Fruit fly (Drosophila melanogaster) whole organism, embryonic: ENCODE measurements around the gene Gycbeta100B.

Experiments
- Antp ChIP-seq: fragments of 200-800 bp; sonication (Bioruptor generic); optimal IDR thresholded peaks from 3 replicates; lab custom pipeline; 2016; ENCODE audit warnings: missing biosample characterization, missing genetic modification characterization
- Bdp1 ChIP-seq: fragments of 200-800 bp; sonication (Bioruptor generic); optimal IDR thresholded peaks from 3 replicates; lab custom pipeline; 2016; ENCODE audit warnings: missing biosample characterization, missing genetic modification characterization
- Blimp-1 ChIP-seq: fragments of 200-800 bp; sonication (Bioruptor generic); optimal IDR thresholded peaks from 3 replicates; lab custom pipeline; 2018; ENCODE audit warnings: missing biosample characterization, missing genetic modification characterization, mild to moderate bottlenecking, moderate library complexity, missing genetic modification reagents
- CG10267 ChIP-seq: fragments of 200-800 bp; sonication (Bioruptor generic); optimal IDR thresholded peaks from 2 replicates; lab custom pipeline; 2018; ENCODE audit warnings: missing biosample characterization, mild to moderate bottlenecking, missing genetic modification characterization, moderate library complexity
- CG10274 ChIP-seq: fragments of 200-800 bp; sonication (Bioruptor generic); optimal IDR thresholded peaks from 3 replicates; lab custom pipeline; 2017; ENCODE audit warnings: missing biosample characterization, mild to moderate bottlenecking, missing genetic modification characterization
- CG11093 ChIP-seq: fragments of 200-800 bp; sonication (Bioruptor generic); IDR thresholded peaks from 3 replicates; pipeline ENCODE4 v1.3.6; 2022; ENCODE audit warnings: missing biosample characterization, missing genetic modification characterization
- CG15011 ChIP-seq: fragments of 200-800 bp; sonication (Bioruptor generic); optimal IDR thresholded peaks from 3 replicates; lab custom pipeline; 2018; ENCODE audit warnings: missing biosample characterization, mild to moderate bottlenecking, missing genetic modification characterization
- CG15269 ChIP-seq: fragments of 200-800 bp; sonication (Bioruptor generic); optimal IDR thresholded peaks from 2 replicates; lab custom pipeline; 2018; ENCODE audit warnings: missing biosample characterization, mild to moderate bottlenecking, missing genetic modification characterization, moderate library complexity
- CG15514 ChIP-seq: fragments of 200-800 bp; sonication (Bioruptor generic); optimal IDR thresholded peaks from 3 replicates; lab custom pipeline; 2017; ENCODE audit warnings: missing biosample characterization, missing genetic modification characterization, mild to moderate bottlenecking, moderate library complexity, missing genetic modification reagents
- CG2889 ChIP-seq: fragments of 200-800 bp; sonication (Bioruptor generic); IDR thresholded peaks from 3 replicates; pipeline ENCODE4 v1.3.6; 2022; ENCODE audit warnings: missing biosample characterization, missing genetic modification characterization
- CG34376 ChIP-seq: fragments of 200-800 bp; sonication (Bioruptor generic); optimal IDR thresholded peaks from 2 replicates; lab custom pipeline; 2018; ENCODE audit warnings: missing biosample characterization, mild to moderate bottlenecking, missing genetic modification characterization
- CG4424 ChIP-seq: fragments of 200-800 bp; sonication (Bioruptor generic); optimal IDR thresholded peaks from 3 replicates; lab custom pipeline; 2016; ENCODE audit warnings: missing biosample characterization, missing genetic modification characterization
- CG6254 ChIP-seq: fragments of 200-800 bp; sonication (Bioruptor generic); optimal IDR thresholded peaks from 3 replicates; lab custom pipeline; 2017; ENCODE audit warnings: mild to moderate bottlenecking, missing biosample characterization, missing genetic modification reagents, missing genetic modification characterization
- CG7372 ChIP-seq: fragments of 200-800 bp; sonication (Bioruptor generic); IDR thresholded peaks from 2 replicates; pipeline ENCODE4 v1.3.6; 2022; ENCODE audit warnings: missing biosample characterization, missing genetic modification characterization
- CG9817 ChIP-seq: fragments of 200-800 bp; sonication (Bioruptor generic); optimal IDR thresholded peaks from 2 replicates; lab custom pipeline; 2018; ENCODE audit warnings: missing biosample characterization, mild to moderate bottlenecking, missing genetic modification characterization, moderate library complexity
- D19B ChIP-seq: fragments of 200-800 bp; sonication (Bioruptor generic); optimal IDR thresholded peaks from 2 replicates; lab custom pipeline; 2017; ENCODE audit warnings: missing biosample characterization, mild to moderate bottlenecking, missing genetic modification characterization
- Dfd ChIP-seq, 2 experiments: fragments of >200 bp; optimal IDR thresholded peaks; 2 replicates each; lab custom pipeline; 2017; ENCODE audit warnings: missing biosample characterization in 2 of 2, missing genetic modification characterization in 2 of 2
- Elba2 ChIP-seq: fragments of 200-800 bp; sonication (Bioruptor generic); optimal IDR thresholded peaks from 3 replicates; lab custom pipeline; 2016; ENCODE audit warnings: missing biosample characterization, missing genetic modification characterization
- Ets65A ChIP-seq: fragments of 200-800 bp; sonication (Bioruptor generic); peaks from one replicate; lab custom pipeline; 2016; ENCODE audit warnings: missing biosample characterization, missing genetic modification characterization
- Fer3 ChIP-seq: fragments of 200-800 bp; sonication (Bioruptor generic); optimal IDR thresholded peaks from 2 replicates; lab custom pipeline; 2018; ENCODE audit warnings: missing biosample characterization, mild to moderate bottlenecking, missing genetic modification characterization, moderate library complexity
- Gug ChIP-seq: fragments of 200-800 bp; sonication (Bioruptor generic); IDR thresholded peaks from 4 replicates; pipeline ENCODE4 v1.3.6; 2022; ENCODE audit warnings: missing biosample characterization, missing genetic modification characterization
- H2.0 ChIP-seq: fragments of 200-800 bp; sonication (Bioruptor generic); IDR thresholded peaks from 2 replicates; pipeline ENCODE4 v1.3.6; 2022; ENCODE audit warnings: missing biosample characterization, missing genetic modification characterization
- Hand ChIP-seq: fragments of 200-800 bp; sonication (Bioruptor generic); optimal IDR thresholded peaks from 2 replicates; lab custom pipeline; 2017; ENCODE audit warnings: mild to moderate bottlenecking, missing biosample characterization, missing genetic modification reagents, missing genetic modification characterization
- Hr78 ChIP-seq, 2 experiments: fragments of 200-800 bp in 1 of 2; fragments of >200 bp in 1 of 2; sonication (Bioruptor generic) in 1 of 2; optimal IDR thresholded peaks; 2 replicates each; lab custom pipeline; 2017 to 2019; ENCODE audit warnings: missing biosample characterization in 2 of 2, missing genetic modification characterization in 2 of 2, mild to moderate bottlenecking in 1 of 2, moderate library complexity in 1 of 2
- Lim3 ChIP-seq: fragments of 200-800 bp; sonication (Bioruptor generic); IDR thresholded peaks from 2 replicates; pipeline ENCODE4 v1.3.6; 2022; ENCODE audit warnings: missing biosample characterization, missing genetic modification characterization
- Nf-YA ChIP-seq: fragments of 200-800 bp; sonication (Bioruptor generic); IDR thresholded peaks from 2 replicates; pipeline ENCODE4 v1.3.6; 2022; ENCODE audit warnings: missing biosample characterization, missing genetic modification characterization
- Pdp1 ChIP-seq, 2 experiments: fragments of 200-800 bp; sonication (Bioruptor generic); optimal IDR thresholded peaks; 3 replicates each; lab custom pipeline; 2016; ENCODE audit warnings: missing biosample characterization in 2 of 2, missing genetic modification characterization in 2 of 2, mild to moderate bottlenecking in 1 of 2, moderate library complexity in 1 of 2
- Ravus ChIP-seq: fragments of 200-800 bp; sonication (Bioruptor generic); IDR thresholded peaks from 2 replicates; pipeline ENCODE4 v1.3.6; 2022; ENCODE audit warnings: missing biosample characterization, missing genetic modification characterization
- Scr ChIP-seq: fragments of 200-800 bp; sonication (Bioruptor generic); IDR thresholded peaks from 2 replicates; pipeline ENCODE4 v1.3.6; 2022; ENCODE audit warnings: missing biosample characterization, missing genetic modification characterization; ENCODE audit not compliant: partially characterized antibody
- Usf ChIP-seq: fragments of 200-800 bp; sonication (Bioruptor generic); optimal IDR thresholded peaks from 2 replicates; lab custom pipeline; 2017; ENCODE audit warnings: missing genotype, missing biosample characterization, missing genetic modification characterization
- YL-1 ChIP-seq: fragments of 200-800 bp; sonication (Bioruptor generic); optimal IDR thresholded peaks from 3 replicates; lab custom pipeline; 2017; ENCODE audit warnings: missing biosample characterization, mild to moderate bottlenecking, missing genetic modification characterization
- aop ChIP-seq: fragments of 200-800 bp; sonication (Bioruptor generic); IDR thresholded peaks from 2 replicates; pipeline ENCODE4 v1.3.6; 2022; ENCODE audit warnings: missing biosample characterization, missing genetic modification characterization
- ato ChIP-seq: fragments of 200-800 bp; sonication (Bioruptor generic); IDR thresholded peaks from 2 replicates; pipeline ENCODE4 v1.3.6; 2022; ENCODE audit warnings: missing biosample characterization, missing genetic modification characterization; ENCODE audit not compliant: partially characterized antibody
- bsh ChIP-seq, 2 experiments: fragments of 200-800 bp; sonication (Bioruptor generic); optimal IDR thresholded peaks; 2 replicates each; lab custom pipeline; 2017 to 2018; ENCODE audit warnings: mild to moderate bottlenecking in 2 of 2, missing biosample characterization in 2 of 2, missing genetic modification characterization in 2 of 2, moderate library complexity in 1 of 2
- cg ChIP-seq: fragments of 200-800 bp; sonication (Bioruptor generic); optimal IDR thresholded peaks from 3 replicates; lab custom pipeline; 2019; ENCODE audit warnings: missing biosample characterization, mild to moderate bottlenecking, missing genetic modification characterization, moderate library complexity
- ems ChIP-seq: fragments of 200-800 bp; sonication (Bioruptor generic); optimal IDR thresholded peaks from 3 replicates; lab custom pipeline; 2016; ENCODE audit warnings: missing biosample characterization, missing genetic modification characterization
- fu2 ChIP-seq: fragments of 200-800 bp; sonication (Bioruptor generic); optimal IDR thresholded peaks from 2 replicates; lab custom pipeline; 2016; ENCODE audit warnings: missing biosample characterization, missing genetic modification characterization
- gcm ChIP-seq: fragments of 200-800 bp; sonication (Bioruptor generic); optimal IDR thresholded peaks from 2 replicates; lab custom pipeline; 2019; ENCODE audit warnings: missing biosample characterization, mild to moderate bottlenecking, missing genetic modification characterization, moderate library complexity
- gcm2 ChIP-seq: fragments of 200-800 bp; sonication (Bioruptor generic); optimal IDR thresholded peaks from 2 replicates; lab custom pipeline; 2016; ENCODE audit warnings: missing biosample characterization, missing genetic modification characterization
- gem ChIP-seq: fragments of 200-800 bp; sonication (Bioruptor generic); optimal IDR thresholded peaks from 2 replicates; lab custom pipeline; 2019; ENCODE audit warnings: missing biosample characterization, mild to moderate bottlenecking, missing genetic modification characterization, moderate library complexity
- gfzf ChIP-seq: fragments of 200-800 bp; sonication (Bioruptor generic); optimal IDR thresholded peaks from 2 replicates; lab custom pipeline; 2016; ENCODE audit warnings: missing biosample characterization, mild to moderate bottlenecking, missing genetic modification characterization, moderate library complexity
- nom ChIP-seq: fragments of 200-800 bp; sonication (Bioruptor generic); optimal IDR thresholded peaks from 2 replicates; lab custom pipeline; 2017; ENCODE audit warnings: missing biosample characterization, missing genetic modification characterization, mild to moderate bottlenecking, moderate library complexity, missing genetic modification reagents
- pzg ChIP-seq: fragments of 200-800 bp; sonication (Bioruptor generic); optimal IDR thresholded peaks from 3 replicates; lab custom pipeline; 2018; ENCODE audit warnings: missing biosample characterization, mild to moderate bottlenecking, missing genetic modification characterization, moderate library complexity
- sim ChIP-seq: fragments of 200-800 bp; sonication (Bioruptor generic); IDR thresholded peaks from 2 replicates; pipeline ENCODE4 v1.3.6; 2022; ENCODE audit warnings: missing biosample characterization, missing genetic modification characterization
- sna ChIP-seq: fragments of 200-800 bp; sonication (Bioruptor generic); IDR thresholded peaks from 2 replicates; pipeline ENCODE4 v1.3.6; 2022; ENCODE audit warnings: missing biosample characterization, missing genetic modification characterization; ENCODE audit not compliant: partially characterized antibody
- sr ChIP-seq: fragments of 200-800 bp; sonication (Bioruptor generic); IDR thresholded peaks from 3 replicates; pipeline ENCODE4 v1.3.6; 2022; ENCODE audit warnings: missing biosample characterization, missing genetic modification characterization
- tgo ChIP-seq: fragments of 200-800 bp; sonication (Bioruptor generic); IDR thresholded peaks from 3 replicates; pipeline ENCODE4 v1.3.6; 2022; ENCODE audit warnings: missing biosample characterization, missing genetic modification characterization
- wdn ChIP-seq: fragments of 200-800 bp; sonication (Bioruptor generic); IDR thresholded peaks from 2 replicates; pipeline ENCODE4 v1.3.6; 2022; ENCODE audit warnings: missing biosample characterization, missing genetic modification characterization

The Gycbeta100B gene

dm6 chr3R:31222125-31222889, 88.1 kb downstream of the Gycbeta100B start (continued):
- TF ChIP-seq CG2889 (no peak), Ets65A (peak; percentile 98), Hand (GFP tag; lab: Kevin White, UChicago) (peak; percentile 84), gcm (GFP tag; lab: Kevin White, UChicago) (peak; percentile 63), Blimp-1 (GFP tag; lab: Kevin White, UChicago) (peak; percentile 77), sna (GFP tag; lab: Robert Waterston, UW) (no peak), Hr78 (GFP tag; optimal IDR thresholded peaks at IDR 0.05; lab: Kevin White, UChicago) (peak in 1 of 2 experiments; percentile 16), Bdp1 (GFP tag; lab: Kevin White, UChicago) (peak; percentile 69), Usf (peak; percentile 64), Gug (GFP tag; lab: Robert Waterston, UW) (peak; percentile 58; the same call in 3 of the 4 replicates), CG15514 (GFP tag; lab: Kevin White, UChicago) (peak; percentile 70), CG15269 (tag; lab: Kevin White, UChicago) (peak; percentile 87), fu2 (GFP tag; lab: Kevin White, UChicago) (peak; percentile 87), CG10274 (GFP tag; lab: Kevin White, UChicago) (peak; percentile 63), Fer3 (tag; lab: Kevin White, UChicago) (peak; percentile 85), D19B (GFP tag; lab: Kevin White, UChicago) (peak; percentile 67), Antp (GFP tag; lab: Kevin White, UChicago) (peak; percentile 89), sim (GFP tag; lab: Robert Waterston, UW) (no peak), CG10267 (tag; lab: Kevin White, UChicago) (peak; percentile 75), tgo (GFP tag; lab: Robert Waterston, UW) (no peak), YL-1 (peak; percentile 28), CG6254 (GFP tag; lab: Kevin White, UChicago) (peak; percentile 79), sr (GFP tag; lab: Robert Waterston, UW) (no peak), cg (GFP tag; lab: Kevin White, UChicago) (peak; percentile 56), H2.0 (no peak), Lim3 (no peak), pzg (GFP tag; lab: Kevin White, UChicago) (no peak), aop (GFP tag; lab: Robert Waterston, UW) (no peak), Elba2 (GFP tag; lab: Kevin White, UChicago) (peak; percentile 17), gem (tag; lab: Kevin White, UChicago) (peak; percentile 93), gcm2 (GFP tag; lab: Kevin White, UChicago) (peak; percentile 29), CG7372 (GFP tag; lab: Robert Waterston, UW) (no peak), gfzf (GFP tag; lab: Kevin White, UChicago) (no peak), Ravus (GFP tag; lab: Robert Waterston, UW) (no peak), Scr (no peak), CG9817 (tag; lab: Kevin White, UChicago) (peak; percentile 85), CG34376 (GFP tag; lab: Kevin White, UChicago) (peak; percentile 88), CG4424 (GFP tag; lab: Kevin White, UChicago) (peak; percentile 68), CG15011 (GFP tag; lab: Kevin White, UChicago) (peak; percentile 81), CG11093 (GFP tag; lab: Robert Waterston, UW) (peak; percentile 66; the same call in 2 of the 3 replicates), Pdp1 (GFP tag; optimal IDR thresholded peaks at IDR 0.05; lab: Kevin White, UChicago) (peak; percentile 76 to 86), Nf-YA (GFP tag; lab: Robert Waterston, UW) (no peak), bsh (GFP tag; optimal IDR thresholded peaks at IDR 0.05; lab: Kevin White, UChicago) (peak; percentile 32 to 81), nom (GFP tag; lab: Kevin White, UChicago) (no peak), wdn (GFP tag; lab: Robert Waterston, UW) (no peak), ato (GFP tag; lab: Robert Waterston, UW) (no peak), Dfd (GFP tag; optimal IDR thresholded peaks at IDR 0.05; lab: Kevin White, UChicago) (no peak), ems (GFP tag; lab: Kevin White, UChicago) (peak; percentile 77)
